Worm (Caenorhabditis elegans) whole organism, early embryonic: Measurements from ENCODE around the gene acs-11.
A peak's percentile ranks its signal among the peaks of the same experiment; 100 is the strongest.

Experiments used
- B0310.2 ChIP-seq: sonication (generic microtip); optimal IDR thresholded peaks from 2 replicates; lab custom pipeline; 2016; ENCODE audit warnings: mild to moderate bottlenecking, missing genetic modification characterization, missing compliant biosample characterization
- F13C5.2 ChIP-seq: sonication (generic microtip); optimal IDR thresholded peaks from 2 replicates; lab custom pipeline; 2017; ENCODE audit warnings: mild to moderate bottlenecking, missing genetic modification characterization, inconsistent platforms, missing compliant biosample characterization
- aly-1 ChIP-seq: sonication (generic microtip); optimal IDR thresholded peaks from 2 replicates; lab custom pipeline; 2016; ENCODE audit warnings: missing genetic modification characterization, missing compliant biosample characterization
- ama-1 ChIP-seq: fragments of 150-350 bp; optimal IDR thresholded peaks from 2 replicates; lab custom pipeline; 2014
- ceh-13 ChIP-seq: fragments of 200-800 bp; sonication (Bioruptor generic); optimal IDR thresholded peaks from 2 replicates; lab custom pipeline; 2018; ENCODE audit warnings: mild to moderate bottlenecking, missing genetic modification characterization, missing compliant biosample characterization
- ceh-36 ChIP-seq: sonication (generic microtip); optimal IDR thresholded peaks from 2 replicates; lab custom pipeline; 2016; ENCODE audit warnings: missing genetic modification characterization, inconsistent platforms, missing compliant biosample characterization
- ets-7 ChIP-seq: sonication (generic microtip); optimal IDR thresholded peaks from 2 replicates; lab custom pipeline; 2016; ENCODE audit warnings: missing genotype, missing genetic modification characterization, missing compliant biosample characterization
- flt-1 ChIP-seq: fragments of 200-800 bp; sonication (Bioruptor generic); IDR thresholded peaks from 2 replicates; pipeline ENCODE4 v1.3.6; 2022; ENCODE audit warnings: missing genetic modification characterization, missing compliant biosample characterization
- hmbx-1 ChIP-seq: sonication (generic microtip); optimal IDR thresholded peaks from 2 replicates; lab custom pipeline; 2016; ENCODE audit warnings: mild to moderate bottlenecking, missing genetic modification characterization, missing compliant biosample characterization
- hmg-4 ChIP-seq: fragments of 200-800 bp; sonication (Bioruptor generic); optimal IDR thresholded peaks from 2 replicates; lab custom pipeline; 2018; ENCODE audit warnings: mild to moderate bottlenecking, missing genetic modification characterization, missing compliant biosample characterization
- hnd-1 ChIP-seq: sonication (generic microtip); optimal IDR thresholded peaks from 2 replicates; lab custom pipeline; 2016; ENCODE audit warnings: missing genetic modification characterization, missing compliant biosample characterization
- pes-1 ChIP-seq: fragments of 200-800 bp; sonication (Bioruptor generic); IDR thresholded peaks from 2 replicates; pipeline ENCODE4 v1.3.6; 2022; ENCODE audit warnings: missing genetic modification reagents, missing genetic modification characterization, missing compliant biosample characterization
- scrt-1 ChIP-seq: fragments of 200-800 bp; sonication (Bioruptor generic); IDR thresholded peaks from 2 replicates; pipeline ENCODE4 v1.3.6; 2022; ENCODE audit warnings: missing genetic modification characterization, missing compliant biosample characterization
- sea-1 ChIP-seq: fragments of 200-800 bp; sonication (Bioruptor generic); conservative IDR thresholded peaks from 2 replicates; pipeline ENCODE4 v1.3.6; 2022; ENCODE audit warnings: missing genetic modification characterization, missing compliant biosample characterization
- tbx-11 ChIP-seq: fragments of 200-800 bp; sonication (Bioruptor generic); IDR thresholded peaks from 2 replicates; pipeline ENCODE4 v1.3.6; 2022; ENCODE audit warnings: missing genetic modification characterization, missing compliant biosample characterization
- tbx-37 ChIP-seq: fragments of 200-800 bp; sonication (Bioruptor generic); conservative IDR thresholded peaks from 2 replicates; pipeline ENCODE4 v1.3.6; 2022; ENCODE audit warnings: missing genetic modification reagents, missing genetic modification characterization, missing compliant biosample characterization
- tra-4 ChIP-seq: sonication (generic microtip); optimal IDR thresholded peaks from 2 replicates; lab custom pipeline; 2017; ENCODE audit warnings: missing genetic modification characterization, missing compliant biosample characterization

Gene acs-11

DNA sequence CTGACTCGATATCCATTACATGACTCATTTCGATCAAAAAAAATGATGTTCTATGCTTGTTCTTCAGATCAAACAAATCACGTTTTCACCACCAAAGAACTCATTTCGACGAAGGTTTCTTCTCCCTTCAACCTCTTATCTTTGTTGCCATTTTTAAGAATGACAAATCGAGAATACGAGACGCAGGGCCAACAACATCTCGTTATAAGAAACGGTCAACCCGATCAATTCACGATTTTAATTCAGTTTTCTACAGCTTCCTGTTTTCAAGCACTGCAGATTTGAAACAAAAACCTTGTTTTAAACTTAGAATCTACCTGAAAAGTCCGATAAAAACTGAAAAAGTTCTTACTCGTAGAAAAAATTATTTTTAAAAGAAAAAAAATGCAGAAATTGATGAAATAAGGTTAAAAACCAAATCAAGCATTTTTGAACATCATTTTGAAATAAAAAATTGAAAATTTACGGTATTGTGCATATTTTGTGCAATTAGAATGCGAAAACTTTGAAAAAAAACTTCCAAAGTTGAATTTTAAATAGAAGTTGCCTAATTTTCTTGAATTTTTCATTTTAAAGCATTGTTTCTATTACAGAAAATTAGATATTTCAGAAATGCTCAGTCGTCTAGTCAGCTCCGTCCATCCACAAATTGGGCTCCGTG is at the start of gene acs-11:
Gene acs-11, plus strand, starts transcription at position 611 of the 661 bp plus-strand sequence.
- no peak for TF ChIP-seq ceh-13 (GFP tag; lab: Kevin White, UChicago)
- no peak for TF ChIP-seq F13C5.2 (tag; lab: Kevin White, UChicago)
- TF ChIP-seq tra-4 = no peak
- TF ChIP-seq scrt-1 (GFP tag; lab: Robert Waterston, UW) = no peak
- TF ChIP-seq tbx-37 = no peak
- TF ChIP-seq hmg-4 (GFP tag; lab: Kevin White, UChicago) = no peak
- TF ChIP-seq ceh-36 (tag; lab: Kevin White, UChicago) = no peak
- TF ChIP-seq hnd-1 (tag; lab: Kevin White, UChicago) = no peak

DNA sequence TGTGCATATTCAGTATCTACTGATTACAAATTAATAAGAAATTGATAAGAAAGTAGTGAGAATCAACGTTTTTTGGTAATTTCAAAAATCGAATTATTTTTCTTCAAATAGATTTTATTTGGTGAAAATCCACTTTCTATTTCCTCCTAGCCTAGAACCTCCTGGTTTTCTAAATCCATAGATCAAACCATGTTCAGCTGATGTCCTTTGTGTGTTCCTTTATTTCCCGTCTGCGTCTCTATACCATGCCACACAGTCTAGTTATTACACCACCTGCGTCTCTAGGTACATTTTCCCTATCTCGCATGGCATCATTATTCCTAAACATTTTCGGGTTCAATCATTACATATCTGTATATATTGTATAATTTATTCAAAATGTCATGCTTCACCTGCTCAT is 48.8 kb upstream of the acs-11 start, which contains the start of gene F10G7.5:
Gene F10G7.5, plus strand, starts transcription at position 286 of the 400 bp plus-strand sequence.
- TF ChIP-seq ceh-13 (GFP tag; lab: Kevin White, UChicago) (no peak), ets-7 (tag; lab: Kevin White, UChicago) (no peak), sea-1 (GFP tag; lab: Robert Waterston, UW) (no peak), tra-4 (no peak), ama-1 (no peak), hnd-1 (tag; lab: Kevin White, UChicago) (no peak), flt-1 (GFP tag; lab: Robert Waterston, UW) (no peak), tbx-37 (no peak), ceh-36 (tag; lab: Kevin White, UChicago) (no peak), scrt-1 (GFP tag; lab: Robert Waterston, UW) (no peak), aly-1 (tag; lab: Kevin White, UChicago) (no peak), B0310.2 (tag; lab: Kevin White, UChicago) (no peak), F13C5.2 (tag; lab: Kevin White, UChicago) (no peak), tbx-11 (GFP tag; lab: Robert Waterston, UW) (no peak)

- TF ChIP-seq tbx-37 = no peak
- no peak for TF ChIP-seq aly-1 (tag; lab: Kevin White, UChicago)
- TF ChIP-seq B0310.2 (tag; lab: Kevin White, UChicago) = no peak
- no peak for TF ChIP-seq hmg-4 (GFP tag; lab: Kevin White, UChicago)
- TF ChIP-seq ets-7 (tag; lab: Kevin White, UChicago) = no peak
- TF ChIP-seq ceh-36 (tag; lab: Kevin White, UChicago) = no peak
- TF ChIP-seq hnd-1 (tag; lab: Kevin White, UChicago) = no peak
- TF ChIP-seq ama-1 = no peak
- no peak for TF ChIP-seq scrt-1 (GFP tag; lab: Robert Waterston, UW)
- TF ChIP-seq pes-1 (GFP tag; lab: Robert Waterston, UW) = no peak
- TF ChIP-seq tbx-11 (GFP tag; lab: Robert Waterston, UW) = no peak
- no peak for TF ChIP-seq tra-4
Observed at ce11 chrII:4696055-4696454, 45.9 kb upstream of the acs-11 start.

- TF ChIP-seq aly-1 (tag; lab: Kevin White, UChicago) = no peak
- TF ChIP-seq F13C5.2 (tag; lab: Kevin White, UChicago) = no peak
- no peak for TF ChIP-seq hmg-4 (GFP tag; lab: Kevin White, UChicago)
- no peak for TF ChIP-seq tbx-37
- TF ChIP-seq ets-7 (tag; lab: Kevin White, UChicago) = no peak
- no peak for TF ChIP-seq ceh-13 (GFP tag; lab: Kevin White, UChicago)
- TF ChIP-seq hnd-1 (tag; lab: Kevin White, UChicago) = no peak
Observed at ce11 chrII:4698266-4698771, 43.6 kb upstream of the acs-11 start, which contains the start of the genes rpn-5 and scc-1. TSS of gene rpn-5 (minus strand) at chrII:4698427. TSS of gene scc-1 (plus strand) at chrII:4698721.

DNA sequence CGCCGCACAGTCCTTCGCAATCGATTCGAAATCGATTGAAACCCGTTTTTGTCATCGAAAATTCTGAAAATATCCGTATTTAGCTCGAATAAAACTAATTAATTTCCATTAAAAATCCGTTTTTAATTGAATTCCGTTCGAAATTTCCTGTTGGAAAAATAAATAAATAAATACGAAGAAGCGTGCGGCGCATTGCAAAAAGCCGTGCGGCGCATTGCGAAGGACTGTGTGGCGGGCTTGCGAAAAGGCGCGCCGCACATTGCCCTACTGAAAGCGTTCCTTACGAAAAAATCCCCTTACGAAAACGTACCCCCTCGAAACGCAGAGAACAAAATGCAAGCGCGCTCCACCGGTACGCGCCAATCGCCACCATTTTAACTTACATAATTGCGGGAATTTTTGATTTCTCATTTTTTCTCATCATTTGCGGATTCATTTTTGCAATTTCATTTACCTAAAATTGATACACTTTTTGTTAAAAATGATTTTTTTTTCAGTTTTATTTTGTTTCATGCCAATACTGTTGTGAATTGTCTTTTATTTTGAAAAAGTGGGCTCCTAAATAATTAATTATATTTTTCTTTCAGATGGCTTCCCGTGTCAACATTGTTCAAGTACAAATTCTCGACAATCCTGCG is 40.3 kb upstream of the acs-11 start, which contains the start of gene unc-85:
Gene unc-85, plus strand, starts transcription at position 588 of the 638 bp plus-strand sequence.
- peak; percentile 78 for TF ChIP-seq hmg-4 (GFP tag; lab: Kevin White, UChicago)
- TF ChIP-seq hnd-1 (tag; lab: Kevin White, UChicago) = peak; percentile 25
- TF ChIP-seq F13C5.2 (tag; lab: Kevin White, UChicago) = peak; percentile 81
- peak; percentile 63 for TF ChIP-seq flt-1 (GFP tag; lab: Robert Waterston, UW)
- TF ChIP-seq sea-1 (GFP tag; lab: Robert Waterston, UW) = peak; percentile 65; the same call in 1 of the 2 replicates
- peak; percentile 45; the same call in 1 of the 2 replicates for TF ChIP-seq tbx-37
- TF ChIP-seq pes-1 (GFP tag; lab: Robert Waterston, UW) = peak; percentile 79
- peak; percentile 18 for TF ChIP-seq B0310.2 (tag; lab: Kevin White, UChicago)
- TF ChIP-seq aly-1 (tag; lab: Kevin White, UChicago) = peak; percentile 44
- TF ChIP-seq tbx-11 (GFP tag; lab: Robert Waterston, UW) = peak; percentile 68
- peak; percentile 58 for TF ChIP-seq ets-7 (tag; lab: Kevin White, UChicago)
- peak; percentile 71 for TF ChIP-seq scrt-1 (GFP tag; lab: Robert Waterston, UW)

- TF ChIP-seq ets-7 (tag; lab: Kevin White, UChicago) (no peak), tbx-11 (GFP tag; lab: Robert Waterston, UW) (no peak), aly-1 (tag; lab: Kevin White, UChicago) (no peak), F13C5.2 (tag; lab: Kevin White, UChicago) (no peak), hnd-1 (tag; lab: Kevin White, UChicago) (no peak), sea-1 (GFP tag; lab: Robert Waterston, UW) (no peak), hmg-4 (GFP tag; lab: Kevin White, UChicago) (no peak), B0310.2 (tag; lab: Kevin White, UChicago) (no peak), scrt-1 (GFP tag; lab: Robert Waterston, UW) (no peak), ama-1 (no peak), ceh-13 (GFP tag; lab: Kevin White, UChicago) (no peak), tra-4 (no peak), tbx-37 (no peak), ceh-36 (tag; lab: Kevin White, UChicago) (no peak), hmbx-1 (no peak)
Observed at ce11 chrII:4703011-4703410, 38.9 kb upstream of the acs-11 start.
